Worm (Caenorhabditis elegans) whole organism, L4/young adult: ENCODE data around the gene F28A10.8.

Experiments used
- W03F9.2 ChIP-seq: fragments of 150-350 bp; optimal IDR thresholded peaks from 2 replicates; lab custom pipeline; 2014; ENCODE audit warnings: missing biosample characterization, missing genetic modification characterization
- dao-5 ChIP-seq: sonication (generic microtip); optimal IDR thresholded peaks from 2 replicates; lab custom pipeline; 2016; ENCODE audit warnings: missing genotype, missing genetic modification characterization, moderate library complexity, missing compliant biosample characterization
- him-1 ChIP-seq: sonication (generic microtip); optimal IDR thresholded peaks from 2 replicates; lab custom pipeline; 2016; ENCODE audit warnings: missing genotype, missing genetic modification reagents, missing genetic modification characterization, missing compliant biosample characterization

The F28A10.8 gene

ce11 chrII:791828-792227, 46.5 kb downstream of the F28A10.8 start, which contains the start of gene F46F5.1:
TSS of gene F46F5.1 (minus strand) at chrII:791928.
- no peak for TF ChIP-seq W03F9.2 (tag; lab: Kevin White, UChicago)
- no peak for TF ChIP-seq him-1 (tag; lab: Kevin White, UChicago)

- TF ChIP-seq W03F9.2 (tag; lab: Kevin White, UChicago) (no peak), dao-5 (tag; lab: Kevin White, UChicago) (no peak), him-1 (tag; lab: Kevin White, UChicago) (no peak)
Observed at ce11 chrII:788139-788538, 50.2 kb downstream of the F28A10.8 start, which contains the start of gene F46F5.15. TSS of gene F46F5.15 (plus strand) at chrII:788439.
